Worm (Caenorhabditis elegans) whole organism, L3 larva: Measurements from ENCODE around the gene C42D8.1.

ENCODE experiments used
- ama-1 ChIP-seq: fragments of 150-350 bp; optimal IDR thresholded peaks from 2 replicates; lab custom pipeline; 2018
- elt-1 ChIP-seq: fragments of 150-350 bp; optimal IDR thresholded peaks from 2 replicates; lab custom pipeline; 2014; ENCODE audit warnings: missing biosample characterization, missing genetic modification characterization
- lin-39 ChIP-seq: fragments of 150-350 bp; optimal IDR thresholded peaks from 2 replicates; lab custom pipeline; 2018; ENCODE audit warnings: missing biosample characterization, missing genetic modification reagents, missing genetic modification characterization
- skn-1 ChIP-seq: fragments of 150-350 bp; optimal IDR thresholded peaks from 2 replicates; lab custom pipeline; 2014; ENCODE audit warnings: missing biosample characterization, missing genetic modification characterization
- tbx-2 ChIP-seq: sonication (generic microtip); optimal IDR thresholded peaks from 2 replicates; lab custom pipeline; 2016; ENCODE audit warnings: mild to moderate bottlenecking, missing genetic modification characterization, missing compliant biosample characterization

- TF ChIP-seq ama-1 = no peak
- no peak for TF ChIP-seq elt-1 (tag; lab: Kevin White, UChicago)
- no peak for TF ChIP-seq skn-1 (tag; lab: Kevin White, UChicago)
- TF ChIP-seq tbx-2 (tag; lab: Kevin White, UChicago) = no peak
- TF ChIP-seq lin-39 (tag; lab: Kevin White, UChicago) = no peak
These were observed 50.3 kb downstream of the C42D8.1 start, which contains the start of gene C31H2.4 for ce11 chrX:5159645-5160044.
